Fruit fly (Drosophila melanogaster) whole organism, embryonic: Measurements from ENCODE around the gene CG32301.
A peak's percentile ranks its signal among the peaks of the same experiment; 100 is the strongest.

Experiments
- Abd-B ChIP-seq: fragments of 200-800 bp; sonication (Bioruptor generic); optimal IDR thresholded peaks from 2 replicates; lab custom pipeline; 2018; ENCODE audit warnings: missing biosample characterization, mild to moderate bottlenecking, missing genetic modification characterization, moderate library complexity
- Awh ChIP-seq: fragments of 200-800 bp; sonication (Bioruptor generic); IDR thresholded peaks from 2 replicates; pipeline ENCODE4, ENCODE4 v1.3.6; 2022; ENCODE audit warnings: missing biosample characterization, missing genetic modification characterization
- Bteb2 ChIP-seq: fragments of 200-800 bp; sonication (Bioruptor generic); optimal IDR thresholded peaks from 2 replicates; lab custom pipeline; 2016; ENCODE audit warnings: missing biosample characterization, missing genetic modification characterization
- CG10565 ChIP-seq: fragments of 200-800 bp; sonication (Bioruptor generic); optimal IDR thresholded peaks from 3 replicates; lab custom pipeline; 2016; ENCODE audit warnings: missing biosample characterization, mild to moderate bottlenecking, missing genetic modification characterization
- CG10959 ChIP-seq: fragments of 200-800 bp; sonication (Bioruptor generic); IDR thresholded peaks from 2 replicates; pipeline ENCODE4 v1.3.6; 2022; ENCODE audit warnings: missing biosample characterization, missing genetic modification characterization
- CG11504 ChIP-seq: fragments of 200-800 bp; sonication (Bioruptor generic); optimal IDR thresholded peaks from 3 replicates; lab custom pipeline; 2019; ENCODE audit warnings: missing biosample characterization, mild to moderate bottlenecking, missing genetic modification characterization, moderate library complexity
- CG11695 ChIP-seq: fragments of 200-800 bp; sonication (Bioruptor generic); IDR thresholded peaks from 3 replicates; pipeline ENCODE4 v1.3.6; 2022; ENCODE audit warnings: missing biosample characterization, missing genetic modification characterization
- CG14965 ChIP-seq: fragments of 200-800 bp; sonication (Bioruptor generic); optimal IDR thresholded peaks from 2 replicates; lab custom pipeline; 2016; ENCODE audit warnings: missing biosample characterization, missing genetic modification characterization, borderline replicate concordance
- CG15073 ChIP-seq: fragments of 200-800 bp; sonication (Bioruptor generic); optimal IDR thresholded peaks from 2 replicates; lab custom pipeline; 2016; ENCODE audit warnings: missing biosample characterization, missing genetic modification characterization
- CG18011 ChIP-seq: fragments of 200-800 bp; sonication (Bioruptor generic); optimal IDR thresholded peaks from 2 replicates; lab custom pipeline; 2017; ENCODE audit warnings: missing biosample characterization, missing genetic modification characterization, mild to moderate bottlenecking, moderate library complexity, missing genotype
- CG2129 ChIP-seq: fragments of 200-800 bp; sonication (Bioruptor generic); IDR thresholded peaks from 2 replicates; pipeline ENCODE4 v1.3.6; 2022; ENCODE audit warnings: missing biosample characterization, missing genetic modification characterization; ENCODE audit not compliant: partially characterized antibody
- CG2202 ChIP-seq: fragments of 200-800 bp; sonication (Bioruptor generic); optimal IDR thresholded peaks from 2 replicates; lab custom pipeline; 2018; ENCODE audit warnings: missing biosample characterization, mild to moderate bottlenecking, missing genetic modification characterization
- CG30403 ChIP-seq: fragments of 200-800 bp; sonication (Bioruptor generic); optimal IDR thresholded peaks from 3 replicates; lab custom pipeline; 2016; ENCODE audit warnings: missing biosample characterization, missing genetic modification characterization
- CG4707 ChIP-seq: fragments of 200-800 bp; sonication (Bioruptor generic); optimal IDR thresholded peaks from 2 replicates; lab custom pipeline; 2018; ENCODE audit warnings: missing biosample characterization, mild to moderate bottlenecking, missing genetic modification characterization, moderate library complexity
- CG5953 ChIP-seq: fragments of 200-800 bp; sonication (Bioruptor generic); IDR thresholded peaks from 2 replicates; pipeline ENCODE4 v1.3.6; 2022; ENCODE audit warnings: missing biosample characterization, missing genetic modification characterization
- CG8924 ChIP-seq: fragments of 200-800 bp; optimal IDR thresholded peaks from 3 replicates; lab custom pipeline; 2019; ENCODE audit warnings: missing biosample characterization, mild to moderate bottlenecking, missing genetic modification characterization, moderate library complexity
- CoRest ChIP-seq: fragments of 200-800 bp; sonication (Bioruptor generic); optimal IDR thresholded peaks from 3 replicates; lab custom pipeline; 2018; ENCODE audit warnings: missing biosample characterization, mild to moderate bottlenecking, missing genetic modification characterization, moderate library complexity
- Dad ChIP-seq: fragments of 200-800 bp; sonication (Bioruptor generic); optimal IDR thresholded peaks from 3 replicates; lab custom pipeline; 2016; ENCODE audit warnings: missing biosample characterization, missing genetic modification characterization
- Dbx ChIP-seq: fragments of 200-800 bp; sonication (Bioruptor generic); IDR thresholded peaks from 3 replicates; pipeline ENCODE4 v1.3.6; 2022; ENCODE audit warnings: missing biosample characterization, missing genetic modification characterization
- Dp ChIP-seq: fragments of 200-800 bp; sonication (Bioruptor generic); optimal IDR thresholded peaks from 2 replicates; lab custom pipeline; 2018; ENCODE audit warnings: missing biosample characterization, mild to moderate bottlenecking, missing genetic modification characterization, moderate library complexity
- Dref ChIP-seq: fragments of 200-800 bp; sonication (Bioruptor generic); IDR thresholded peaks from 2 replicates; pipeline ENCODE4 v1.3.6; 2022; ENCODE audit warnings: missing biosample characterization, missing genetic modification characterization
- Eip74EF ChIP-seq, 2 experiments: fragments of 200-800 bp in 1 of 2; fragments of >200 bp in 1 of 2; sonication (Bioruptor generic) in 1 of 2; optimal IDR thresholded peaks; 2 replicates each; lab custom pipeline; 2017 to 2019; ENCODE audit warnings: missing biosample characterization in 2 of 2, missing genetic modification characterization in 2 of 2, mild to moderate bottlenecking in 1 of 2, moderate library complexity in 1 of 2
- Hey ChIP-seq: fragments of 200-800 bp; sonication (Bioruptor generic); optimal IDR thresholded peaks from 3 replicates; lab custom pipeline; 2018; ENCODE audit warnings: missing biosample characterization, mild to moderate bottlenecking, missing genetic modification characterization
- MTF-1 ChIP-seq: fragments of 200-800 bp; sonication (Bioruptor generic); optimal IDR thresholded peaks from 2 replicates; lab custom pipeline; 2018; ENCODE audit warnings: missing biosample characterization, mild to moderate bottlenecking, missing genetic modification characterization, borderline replicate concordance
- Med ChIP-seq: fragments of 200-800 bp; sonication (Bioruptor generic); peaks from one replicate; lab custom pipeline; 2016; ENCODE audit warnings: missing biosample characterization, missing genetic modification characterization, mild to moderate bottlenecking, inconsistent platforms, moderate library complexity
- NfI ChIP-seq: fragments of 200-800 bp; sonication (Bioruptor generic); optimal IDR thresholded peaks from 3 replicates; lab custom pipeline; 2018; ENCODE audit warnings: missing biosample characterization, mild to moderate bottlenecking, missing genetic modification characterization, moderate library complexity
- Sry-β ChIP-seq: fragments of 200-800 bp; sonication (Bioruptor generic); optimal IDR thresholded peaks from 2 replicates; lab custom pipeline; 2018; ENCODE audit warnings: missing biosample characterization, mild to moderate bottlenecking, missing genetic modification characterization, moderate library complexity
- Stat92E ChIP-seq, 3 experiments: fragments of >200 bp in 2 of 3; fragments of 200-800 bp in 1 of 3; sonication (Bioruptor generic) in 1 of 3; optimal IDR thresholded peaks; 2 replicates each; lab custom pipeline; 2017 to 2019; ENCODE audit warnings: missing biosample characterization in 3 of 3, missing genetic modification characterization in 3 of 3, mild to moderate bottlenecking in 1 of 3, moderate library complexity in 1 of 3
- Vsx1 ChIP-seq: fragments of 200-800 bp; sonication (Bioruptor generic); optimal IDR thresholded peaks from 2 replicates; lab custom pipeline; 2017; ENCODE audit warnings: missing biosample characterization, mild to moderate bottlenecking, missing genetic modification characterization, missing genetic modification reagents
- bbx ChIP-seq: fragments of 200-800 bp; sonication (Bioruptor generic); IDR thresholded peaks from 2 replicates; pipeline ENCODE4 v1.3.6; 2022; ENCODE audit warnings: missing biosample characterization, missing genetic modification characterization; ENCODE audit not compliant: partially characterized antibody
- bsh ChIP-seq, 2 experiments: fragments of 200-800 bp; sonication (Bioruptor generic); optimal IDR thresholded peaks; 2 replicates each; lab custom pipeline; 2017 to 2018; ENCODE audit warnings: mild to moderate bottlenecking in 2 of 2, missing biosample characterization in 2 of 2, missing genetic modification characterization in 2 of 2, moderate library complexity in 1 of 2
- crc ChIP-seq: fragments of 200-800 bp; sonication (Bioruptor generic); optimal IDR thresholded peaks from 2 replicates; lab custom pipeline; 2016; ENCODE audit warnings: missing biosample characterization, missing genetic modification characterization
- danr ChIP-seq: fragments of 200-800 bp; sonication (Bioruptor generic); IDR thresholded peaks from 2 replicates; pipeline ENCODE4 v1.3.6; 2022; ENCODE audit warnings: missing biosample characterization, missing genetic modification characterization
- disco-r ChIP-seq: fragments of 200-800 bp; sonication (Bioruptor generic); optimal IDR thresholded peaks from 2 replicates; lab custom pipeline; 2016; ENCODE audit warnings: missing biosample characterization, missing genetic modification characterization
- ewg ChIP-seq: fragments of 200-800 bp; sonication (Bioruptor generic); optimal IDR thresholded peaks from 3 replicates; lab custom pipeline; 2017; ENCODE audit warnings: mild to moderate bottlenecking, missing biosample characterization, missing genetic modification reagents, missing genetic modification characterization
- gro ChIP-seq: fragments of 200-800 bp; sonication (Bioruptor generic); optimal IDR thresholded peaks from 2 replicates; lab custom pipeline; 2016; ENCODE audit warnings: missing biosample characterization, missing genetic modification characterization
- gsb ChIP-seq: fragments of 200-800 bp; sonication (Bioruptor generic); IDR thresholded peaks from 2 replicates; pipeline ENCODE4 v1.3.6; 2022; ENCODE audit warnings: missing biosample characterization, missing genetic modification characterization
- gsb-n ChIP-seq: fragments of 200-800 bp; sonication (Bioruptor generic); optimal IDR thresholded peaks from 3 replicates; lab custom pipeline; 2018; ENCODE audit warnings: missing biosample characterization, mild to moderate bottlenecking, missing genetic modification characterization
- ham ChIP-seq: fragments of 200-800 bp; sonication (Bioruptor generic); IDR thresholded peaks from 2 replicates; pipeline ENCODE4 v1.3.6; 2022; ENCODE audit warnings: missing biosample characterization, missing genetic modification characterization
- hth ChIP-seq: fragments of >200 bp; optimal IDR thresholded peaks from 2 replicates; lab custom pipeline; 2017; ENCODE audit warnings: inconsistent platforms
- mam ChIP-seq: fragments of 200-800 bp; sonication (Bioruptor generic); optimal IDR thresholded peaks from 3 replicates; lab custom pipeline; 2016; ENCODE audit warnings: missing biosample characterization, missing genetic modification characterization
- nau ChIP-seq: fragments of 200-800 bp; sonication (Bioruptor generic); optimal IDR thresholded peaks from 3 replicates; lab custom pipeline; 2017; ENCODE audit warnings: missing biosample characterization, mild to moderate bottlenecking, missing genetic modification characterization, missing genetic modification reagents
- odd ChIP-seq: fragments of 200-800 bp; sonication (Bioruptor generic); optimal IDR thresholded peaks from 2 replicates; lab custom pipeline; 2017; ENCODE audit warnings: missing biosample characterization, mild to moderate bottlenecking, missing genetic modification characterization
- sisA ChIP-seq: fragments of 200-800 bp; sonication (Bioruptor generic); IDR thresholded peaks from 2 replicates; pipeline ENCODE4 v1.3.6; 2022; ENCODE audit warnings: missing biosample characterization, missing genetic modification characterization
- sob ChIP-seq: fragments of 200-800 bp; sonication (Bioruptor generic); IDR thresholded peaks from 2 replicates; pipeline ENCODE4 v1.3.6; 2022; ENCODE audit warnings: missing biosample characterization, missing genetic modification characterization
- ssp ChIP-seq: fragments of 200-800 bp; sonication (Bioruptor generic); IDR thresholded peaks from 2 replicates; pipeline ENCODE4 v1.3.6; 2022; ENCODE audit warnings: missing biosample characterization, missing genetic modification characterization
- usp ChIP-seq: fragments of >200 bp; optimal IDR thresholded peaks from 2 replicates; lab custom pipeline; 2017; ENCODE audit warnings: missing biosample characterization, missing genetic modification characterization
- vnd ChIP-seq: fragments of 200-800 bp; sonication (Bioruptor generic); IDR thresholded peaks from 3 replicates; pipeline ENCODE4 v1.3.6; 2022; ENCODE audit warnings: missing biosample characterization, missing genetic modification characterization; ENCODE audit not compliant: partially characterized antibody
- wek ChIP-seq: fragments of 200-800 bp; sonication (Bioruptor generic); optimal IDR thresholded peaks from 3 replicates; lab custom pipeline; 2018; ENCODE audit warnings: missing biosample characterization, mild to moderate bottlenecking, missing genetic modification characterization, moderate library complexity

Gene CG32301

DNA sequence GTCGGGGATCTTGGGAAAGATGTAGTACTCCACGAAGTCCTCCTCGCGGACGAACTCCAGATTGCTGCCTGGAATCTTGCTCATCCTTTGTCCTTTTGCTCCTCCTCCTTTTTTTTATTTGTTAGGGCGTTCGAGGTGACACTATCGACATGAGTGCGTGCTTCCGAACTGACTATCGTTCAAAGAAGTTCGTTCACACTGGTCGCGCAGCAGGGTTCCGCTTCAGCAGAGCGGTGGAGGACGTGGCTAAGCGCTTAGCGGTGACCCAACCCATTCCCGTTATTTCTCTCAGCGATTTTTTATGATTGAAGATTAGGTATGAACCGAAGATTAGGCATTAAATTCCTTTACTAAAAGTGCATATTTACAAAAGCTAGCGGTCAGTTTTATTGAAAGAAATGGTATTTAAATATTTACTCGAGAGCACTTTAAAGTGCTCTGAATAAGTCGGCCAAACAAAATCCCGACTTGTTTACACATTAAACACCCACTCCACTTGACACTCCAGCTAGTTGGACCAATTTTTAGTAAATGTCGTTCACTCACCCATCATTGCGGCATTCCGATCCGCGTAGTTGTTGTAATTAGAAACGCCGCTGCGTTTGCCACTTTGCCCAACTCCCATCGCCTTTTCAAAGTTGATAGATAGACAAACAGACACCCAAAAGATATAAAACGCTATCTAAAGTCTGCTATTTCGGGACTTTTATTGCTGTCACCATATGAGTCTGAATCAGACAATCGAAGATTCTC, 21.6 kb downstream of the CG32301 start, which contains the start of the genes ecd and CG13806 (continued):
- TF ChIP-seq bsh (GFP tag; optimal IDR thresholded peaks at IDR 0.05; lab: Kevin White, UChicago) (no peak), hth (lab: Kevin White, UChicago) (no peak), sisA (GFP tag; lab: Robert Waterston, UW) (peak; percentile 59), Bteb2 (GFP tag; lab: Kevin White, UChicago) (no peak), odd (GFP tag; lab: Kevin White, UChicago) (no peak), bbx (GFP tag; lab: Robert Waterston, UW) (peak; percentile 93), CG30403 (GFP tag; lab: Kevin White, UChicago) (peak; percentile 48), sob (GFP tag; lab: Robert Waterston, UW) (peak; percentile 71), CG4707 (GFP tag; lab: Kevin White, UChicago) (no peak), CG10565 (GFP tag; lab: Kevin White, UChicago) (no peak), CG15073 (GFP tag; lab: Kevin White, UChicago) (no peak), gro (no peak), ewg (peak; percentile 15), ssp (GFP tag; lab: Robert Waterston, UW) (peak; percentile 89), CG11504 (tag; lab: Kevin White, UChicago) (no peak), NfI (GFP tag; lab: Kevin White, UChicago) (peak; percentile 21), vnd (GFP tag; lab: Robert Waterston, UW) (peak; percentile 87), Eip74EF (GFP tag; optimal IDR thresholded peaks at IDR 0.05; lab: Kevin White, UChicago) (no peak), MTF-1 (no peak), gsb-n (tag; lab: Kevin White, UChicago) (no peak), CG10959 (GFP tag; lab: Robert Waterston, UW) (peak; percentile 32; the same call in 1 of the 2 replicates), Dbx (GFP tag; lab: Robert Waterston, UW) (peak; percentile 72), Awh (GFP tag; lab: Robert Waterston, UW) (no peak), CG14965 (GFP tag; lab: Kevin White, UChicago) (no peak), CG2129 (GFP tag; lab: Robert Waterston, UW) (peak; percentile 76), crc (GFP tag; lab: Kevin White, UChicago) (no peak), ham (no peak), Dad (GFP tag; lab: Kevin White, UChicago) (peak; percentile 25), CoRest (tag; lab: Kevin White, UChicago) (peak; percentile 69), CG8924 (tag; lab: Kevin White, UChicago) (no peak), danr (GFP tag; lab: Robert Waterston, UW) (no peak), Hey (tag; lab: Kevin White, UChicago) (no peak), nau (GFP tag; lab: Kevin White, UChicago) (no peak), Dp (GFP tag; lab: Kevin White, UChicago) (peak; percentile 30), Stat92E (GFP tag; optimal IDR thresholded peaks at IDR 0.05; lab: Kevin White, UChicago) (no peak), disco-r (GFP tag; lab: Kevin White, UChicago) (peak; percentile 24), gsb (GFP tag; lab: Robert Waterston, UW) (no peak), CG5953 (GFP tag; lab: Robert Waterston, UW) (no peak), CG11695 (GFP tag; lab: Robert Waterston, UW) (no peak; the same call in 2 of the 3 replicates), Abd-B (GFP tag; lab: Kevin White, UChicago) (peak; percentile 83), CG2202 (no peak), Med (peak; percentile 86), usp (GFP tag; lab: Kevin White, UChicago) (no peak), Sry-β (GFP tag; lab: Kevin White, UChicago) (no peak), CG18011 (GFP tag; lab: Kevin White, UChicago) (no peak), mam (GFP tag; lab: Kevin White, UChicago) (peak; percentile 66), Vsx1 (no peak), wek (GFP tag; lab: Kevin White, UChicago) (no peak), Dref (peak; percentile 49)
